Fruit fly (Drosophila melanogaster) whole organism: ENCODE data around the gene alphaSnap.

Source experiments
- CG8478 ChIP-seq: fragments of >200 bp; optimal IDR thresholded peaks from 2 replicates; lab custom pipeline; 2018; ENCODE audit warnings: inconsistent platforms
- Dll ChIP-seq: fragments of >200 bp; optimal IDR thresholded peaks from 2 replicates; lab custom pipeline; 2017
- EcR ChIP-seq, 2 experiments: fragments of >200 bp; optimal IDR thresholded peaks; 2 replicates each; lab custom pipeline; 2017; ENCODE audit warnings: missing biosample characterization in 2 of 2, missing genetic modification characterization in 2 of 2, missing genetic modification reagents in 2 of 2
- pan ChIP-seq: fragments of >200 bp; optimal IDR thresholded peaks from 2 replicates; lab custom pipeline; 2017
- psq ChIP-seq: fragments of >200 bp; optimal IDR thresholded peaks from 2 replicates; lab custom pipeline; 2017
- usp ChIP-seq: fragments of >200 bp; optimal IDR thresholded peaks from 2 replicates; lab custom pipeline; 2017; ENCODE audit warnings: missing biosample characterization, missing genetic modification characterization, mixed read lengths

dm6 chr3L:20281254-20281653 lies 32.2 kb upstream of the alphaSnap start:
- TF ChIP-seq psq (no peak), usp (GFP tag; lab: Kevin White, UChicago) (no peak), CG8478 (lab: Kevin White, UChicago) (no peak), EcR (GFP tag; optimal IDR thresholded peaks at IDR 0.05; lab: Kevin White, UChicago) (no peak), pan (lab: Kevin White, UChicago) (no peak), Dll (lab: Kevin White, UChicago) (no peak)
